Worm (Caenorhabditis elegans) whole organism, young adult: Measurements from ENCODE around the gene clec-182.

Experiments
- egrh-3 ChIP-seq: fragments of 200-800 bp; sonication (Bioruptor generic); IDR thresholded peaks from 2 replicates; pipeline ENCODE4 v1.3.6; 2022; ENCODE audit warnings: missing genetic modification reagents, missing genetic modification characterization, missing compliant biosample characterization
- hsf-1 ChIP-seq: fragments of 200-800 bp; sonication (Bioruptor generic); IDR thresholded peaks from 2 replicates; pipeline ENCODE4 v1.3.6; 2022; ENCODE audit warnings: missing genetic modification reagents, missing genetic modification characterization, missing compliant biosample characterization
- lin-35 ChIP-seq, 3 experiments: fragments of 150-350 bp in 2 of 3; sonication (generic microtip) in 1 of 3; optimal IDR thresholded peaks; 2 replicates each; lab custom pipeline; 2014 to 2018; ENCODE audit warnings: missing biosample characterization in 3 of 3, missing genetic modification characterization in 3 of 3, missing genetic modification reagents in 3 of 3
- rcor-1 ChIP-seq: fragments of 200-800 bp; sonication (Bioruptor generic); IDR thresholded peaks from 2 replicates; pipeline ENCODE4 v1.3.6; 2022; ENCODE audit warnings: missing genetic modification reagents, missing genetic modification characterization, missing compliant biosample characterization
- unc-62 ChIP-seq: fragments of 150-350 bp; optimal IDR thresholded peaks from 2 replicates; lab custom pipeline; 2014; ENCODE audit warnings: missing biosample characterization, missing genetic modification reagents, missing genetic modification characterization

DNA sequence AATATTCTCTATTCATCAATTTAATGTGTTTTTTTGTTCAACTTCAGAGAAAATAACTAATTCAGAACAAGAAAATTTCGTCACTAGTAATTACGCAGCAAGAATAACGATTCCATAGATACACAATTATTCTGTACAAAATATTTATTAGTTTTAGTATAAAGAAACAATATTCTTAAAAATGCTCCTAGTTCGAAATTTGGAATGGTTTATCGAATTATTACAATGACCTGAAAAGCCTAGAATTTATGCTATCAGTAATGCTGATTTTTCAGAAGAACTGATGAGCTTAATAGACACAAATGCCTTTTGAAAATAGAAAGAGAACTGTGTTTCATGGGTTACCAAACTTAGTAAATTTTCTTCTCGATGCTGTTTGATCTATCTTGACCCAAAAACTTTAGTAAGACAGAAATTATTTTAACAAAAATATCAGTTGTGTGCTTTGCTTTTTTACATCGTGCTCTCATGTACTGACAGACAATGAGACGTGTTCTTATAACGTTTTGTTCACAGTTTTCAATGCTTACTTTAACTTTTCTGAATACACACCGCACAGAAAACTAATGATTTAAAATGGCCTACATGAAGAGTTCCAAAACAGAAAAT is 27.9 kb upstream of the clec-182 start:
- TF ChIP-seq lin-35 (GFP tag; optimal IDR thresholded peaks at IDR 0.05; lab: Kevin White, UChicago): no peak
- no peak for TF ChIP-seq rcor-1 (GFP tag; lab: Robert Waterston, UW)
- TF ChIP-seq unc-62: no peak
- no peak for TF ChIP-seq hsf-1
- TF ChIP-seq egrh-3 (GFP tag; lab: Robert Waterston, UW): no peak
